Worm (Caenorhabditis elegans) whole organism, L4 larva: ENCODE results near the gene alh-3.

ENCODE experiments used
- D1046.2 ChIP-seq: fragments of 200-800 bp; sonication (Bioruptor generic); IDR thresholded peaks from 2 replicates; pipeline ENCODE4 v1.3.6; 2022; ENCODE audit warnings: missing genetic modification characterization, missing compliant biosample characterization
- F10B5.3 ChIP-seq: sonication (generic microtip); optimal IDR thresholded peaks from 2 replicates; lab custom pipeline; 2016; ENCODE audit warnings: mild to moderate bottlenecking, missing genetic modification characterization, missing compliant biosample characterization
- T20F7.1 ChIP-seq: fragments of 200-800 bp; sonication (Bioruptor generic); optimal IDR thresholded peaks from 2 replicates; lab custom pipeline; 2018; ENCODE audit warnings: mild to moderate bottlenecking, missing genetic modification characterization, missing compliant biosample characterization
- Y105C5A.15 ChIP-seq: fragments of 200-800 bp; sonication (Bioruptor generic); IDR thresholded peaks from 2 replicates; pipeline ENCODE4 v1.3.6; 2022; ENCODE audit warnings: missing genetic modification characterization, missing compliant biosample characterization
- Y75B8A.6 ChIP-seq: fragments of 200-800 bp; sonication (Bioruptor generic); IDR thresholded peaks from 2 replicates; pipeline ENCODE4 v1.3.6; 2022; ENCODE audit warnings: missing genetic modification reagents, missing genetic modification characterization, missing compliant biosample characterization
- ZK546.5 ChIP-seq, 2 experiments: sonication (generic microtip); optimal IDR thresholded peaks; 2 replicates each; lab custom pipeline; 2017; ENCODE audit warnings: missing biosample characterization in 2 of 2, missing genetic modification characterization in 2 of 2
- aha-1 ChIP-seq: fragments of 150-350 bp; peaks from one replicate; lab custom pipeline; 2014; ENCODE audit warnings: missing biosample characterization, missing genetic modification characterization
- arid-1 ChIP-seq: fragments of 200-800 bp; sonication (Bioruptor generic); conservative IDR thresholded peaks from 2 replicates; pipeline ENCODE4 v1.3.6; 2022; ENCODE audit warnings: missing genetic modification reagents, missing genetic modification characterization, missing compliant biosample characterization
- ceh-32 ChIP-seq: sonication (generic microtip); optimal IDR thresholded peaks from 2 replicates; lab custom pipeline; 2016; ENCODE audit warnings: mild to moderate bottlenecking, missing genetic modification characterization, missing compliant biosample characterization; ENCODE audit not compliant: poor library complexity
- ceh-44 ChIP-seq: fragments of 200-800 bp; sonication (Bioruptor generic); IDR thresholded peaks from 2 replicates; pipeline ENCODE4 v1.3.6; 2022; ENCODE audit warnings: missing genetic modification reagents, missing genetic modification characterization, missing compliant biosample characterization
- ceh-82 ChIP-seq: sonication (generic microtip); optimal IDR thresholded peaks from 2 replicates; lab custom pipeline; 2017; ENCODE audit warnings: missing biosample characterization, missing genetic modification characterization
- cey-2 ChIP-seq: sonication (generic microtip); optimal IDR thresholded peaks from 3 replicates; lab custom pipeline; 2017; ENCODE audit warnings: missing genetic modification characterization, mild to moderate bottlenecking, missing compliant biosample characterization, antibody characterized with exemption, borderline replicate concordance; ENCODE audit not compliant: insufficient read depth
- ctbp-1 ChIP-seq: fragments of 200-800 bp; sonication (Bioruptor generic); IDR thresholded peaks from 2 replicates; pipeline ENCODE4 v1.3.6; 2022; ENCODE audit warnings: missing genetic modification reagents, missing genetic modification characterization, missing compliant biosample characterization
- daf-16 ChIP-seq, 3 experiments: sonication (generic microtip); optimal IDR thresholded peaks; 2 replicates each; lab custom pipeline; 2016 to 2017; ENCODE audit warnings: missing genetic modification characterization in 3 of 3, missing genetic modification reagents in 3 of 3, mild to moderate bottlenecking in 2 of 3, missing compliant biosample characterization in 2 of 3, missing biosample characterization in 1 of 3, moderate library complexity in 1 of 3
- dmd-6 ChIP-seq: fragments of 200-800 bp; sonication (Bioruptor generic); IDR thresholded peaks from 2 replicates; pipeline ENCODE4 v1.3.6; 2022; ENCODE audit warnings: missing genetic modification reagents, missing genetic modification characterization, missing compliant biosample characterization
- dmd-9 ChIP-seq: fragments of 200-800 bp; sonication (Bioruptor generic); IDR thresholded peaks from 2 replicates; pipeline ENCODE4 v1.3.6; 2022; ENCODE audit warnings: missing genetic modification reagents, missing genetic modification characterization, missing compliant biosample characterization
- duxl-1 ChIP-seq: sonication (generic microtip); optimal IDR thresholded peaks from 2 replicates; lab custom pipeline; 2016; ENCODE audit warnings: mild to moderate bottlenecking, missing genetic modification characterization, moderate library complexity, missing compliant biosample characterization; ENCODE audit not compliant: poor library complexity
- dve-1 ChIP-seq: sonication (generic microtip); optimal IDR thresholded peaks from 2 replicates; lab custom pipeline; 2017; ENCODE audit warnings: antibody characterized with exemption, mild to moderate bottlenecking, missing genetic modification characterization, missing compliant biosample characterization; ENCODE audit not compliant: insufficient read depth
- fkh-10 ChIP-seq: fragments of 150-350 bp; optimal IDR thresholded peaks from 2 replicates; lab custom pipeline; 2014; ENCODE audit warnings: missing biosample characterization, missing genetic modification reagents, missing genetic modification characterization
- gei-8 ChIP-seq: fragments of 200-800 bp; sonication (Bioruptor generic); optimal IDR thresholded peaks from 2 replicates; lab custom pipeline; 2018; ENCODE audit warnings: mild to moderate bottlenecking, missing genetic modification characterization, missing compliant biosample characterization
- hif-1 ChIP-seq, 2 experiments: sonication (generic microtip); optimal IDR thresholded peaks; 2 replicates each; lab custom pipeline; 2016 to 2017; ENCODE audit warnings: missing compliant biosample characterization in 2 of 2, missing genetic modification characterization in 2 of 2, missing genetic modification reagents in 2 of 2, missing genotype in 2 of 2, mild to moderate bottlenecking in 1 of 2
- hlh-11 ChIP-seq: fragments of 200-800 bp; sonication (Bioruptor generic); optimal IDR thresholded peaks from 2 replicates; lab custom pipeline; 2018; ENCODE audit warnings: mild to moderate bottlenecking, missing genetic modification characterization, missing compliant biosample characterization
- hmg-1.1 ChIP-seq: fragments of 200-800 bp; sonication (Bioruptor generic); IDR thresholded peaks from 2 replicates; pipeline ENCODE4 v1.3.6; 2022; ENCODE audit warnings: missing genetic modification reagents, missing genetic modification characterization, missing compliant biosample characterization
- jun-1 ChIP-seq: fragments of 150-350 bp; optimal IDR thresholded peaks from 2 replicates; lab custom pipeline; 2014; ENCODE audit warnings: missing biosample characterization, missing genetic modification reagents, missing genetic modification characterization
- lim-7 ChIP-seq: fragments of 200-800 bp; sonication (Bioruptor generic); IDR thresholded peaks from 2 replicates; pipeline ENCODE4 v1.3.6; 2022; ENCODE audit warnings: missing genetic modification characterization, missing compliant biosample characterization
- lin-1 ChIP-seq: fragments of 200-800 bp; sonication (Bioruptor generic); IDR thresholded peaks from 2 replicates; pipeline ENCODE4 v1.3.6; 2022; ENCODE audit warnings: missing genetic modification reagents, missing genetic modification characterization, missing compliant biosample characterization
- lin-38 ChIP-seq: fragments of 200-800 bp; sonication (Bioruptor generic); IDR thresholded peaks from 2 replicates; pipeline ENCODE4 v1.3.6; 2022; ENCODE audit warnings: missing genetic modification reagents, missing genetic modification characterization, missing compliant biosample characterization
- lir-3 ChIP-seq: sonication (generic microtip); optimal IDR thresholded peaks from 2 replicates; lab custom pipeline; 2016; ENCODE audit warnings: mild to moderate bottlenecking, missing genetic modification characterization, missing compliant biosample characterization
- lsy-2 ChIP-seq, 2 experiments: fragments of 150-350 bp in 1 of 2; sonication (generic microtip) in 1 of 2; optimal IDR thresholded peaks; 2 replicates each; lab custom pipeline; 2014 to 2017; ENCODE audit warnings: missing biosample characterization in 2 of 2, missing genetic modification characterization in 2 of 2
- madf-9 ChIP-seq: fragments of 200-800 bp; sonication (Bioruptor generic); conservative IDR thresholded peaks from 2 replicates; pipeline ENCODE4 v1.3.6; 2022; ENCODE audit warnings: missing genetic modification reagents, missing genetic modification characterization, missing compliant biosample characterization
- mdl-1 ChIP-seq, 2 experiments: fragments of 150-350 bp in 1 of 2; sonication (generic microtip) in 1 of 2; optimal IDR thresholded peaks; 2 replicates each; lab custom pipeline; 2014 to 2017; ENCODE audit warnings: missing biosample characterization in 2 of 2, missing genetic modification characterization in 2 of 2
- mes-2 ChIP-seq: sonication (generic microtip); optimal IDR thresholded peaks from 2 replicates; lab custom pipeline; 2016; ENCODE audit warnings: missing genotype, mild to moderate bottlenecking, missing genetic modification characterization, missing compliant biosample characterization; ENCODE audit not compliant: poor library complexity, severe bottlenecking
- nhr-102 ChIP-seq: sonication (generic microtip); optimal IDR thresholded peaks from 2 replicates; lab custom pipeline; 2016; ENCODE audit warnings: mild to moderate bottlenecking, missing genetic modification characterization, moderate library complexity, missing compliant biosample characterization
- nhr-237 ChIP-seq: sonication (generic microtip); optimal IDR thresholded peaks from 2 replicates; lab custom pipeline; 2017; ENCODE audit warnings: missing biosample characterization, missing genetic modification characterization
- nhr-28 ChIP-seq: fragments of 150-350 bp; optimal IDR thresholded peaks from 2 replicates; lab custom pipeline; 2014; ENCODE audit warnings: missing biosample characterization, missing genetic modification characterization
- nhr-42 ChIP-seq: fragments of 200-800 bp; sonication (Bioruptor generic); IDR thresholded peaks from 2 replicates; pipeline ENCODE4 v1.3.6; 2022; ENCODE audit warnings: missing genetic modification characterization, missing compliant biosample characterization
- nhr-76 ChIP-seq: fragments of 150-350 bp; optimal IDR thresholded peaks from 2 replicates; lab custom pipeline; 2014; ENCODE audit warnings: missing biosample characterization, missing genetic modification characterization
- php-3 ChIP-seq: fragments of 200-800 bp; sonication (Bioruptor generic); IDR thresholded peaks from 2 replicates; pipeline ENCODE4 v1.3.6; 2022; ENCODE audit warnings: missing genetic modification reagents, missing genetic modification characterization, missing compliant biosample characterization
- saeg-2 ChIP-seq: fragments of 200-800 bp; sonication (Bioruptor generic); IDR thresholded peaks from 2 replicates; pipeline ENCODE4 v1.3.6; 2022; ENCODE audit warnings: missing genetic modification reagents, missing genetic modification characterization, missing compliant biosample characterization
- snpc-1.2 ChIP-seq: fragments of 200-800 bp; sonication (Bioruptor generic); IDR thresholded peaks from 2 replicates; pipeline ENCODE4 v1.3.6; 2022; ENCODE audit warnings: missing genetic modification reagents, missing genetic modification characterization, missing compliant biosample characterization
- tra-1 ChIP-seq: fragments of 200-800 bp; sonication (Bioruptor generic); IDR thresholded peaks from 2 replicates; pipeline ENCODE4 v1.3.6; 2022; ENCODE audit warnings: missing genetic modification reagents, missing genetic modification characterization, missing compliant biosample characterization
- unc-39 ChIP-seq: sonication (generic microtip); optimal IDR thresholded peaks from 2 replicates; lab custom pipeline; 2017; ENCODE audit warnings: missing biosample characterization, missing genetic modification characterization
- unc-62 ChIP-seq, 3 experiments: fragments of 150-350 bp in 1 of 3; sonication (generic microtip); optimal IDR thresholded peaks in 2 of 3; peaks in 1 of 3; 1 replicate in 1 of 3; 2 replicates in 2 of 3; lab custom pipeline; 2014 to 2017; ENCODE audit warnings: missing biosample characterization in 3 of 3, missing genetic modification characterization in 3 of 3, missing genetic modification reagents in 3 of 3, missing genotype in 1 of 3
- zfp-2 ChIP-seq: sonication (generic microtip); optimal IDR thresholded peaks from 2 replicates; lab custom pipeline; 2016; ENCODE audit warnings: mild to moderate bottlenecking, missing genetic modification characterization, missing compliant biosample characterization
- ztf-7 ChIP-seq: fragments of 150-350 bp; optimal IDR thresholded peaks from 2 replicates; lab custom pipeline; 2014; ENCODE audit warnings: missing biosample characterization, missing genetic modification characterization

The alh-3 gene

DNA sequence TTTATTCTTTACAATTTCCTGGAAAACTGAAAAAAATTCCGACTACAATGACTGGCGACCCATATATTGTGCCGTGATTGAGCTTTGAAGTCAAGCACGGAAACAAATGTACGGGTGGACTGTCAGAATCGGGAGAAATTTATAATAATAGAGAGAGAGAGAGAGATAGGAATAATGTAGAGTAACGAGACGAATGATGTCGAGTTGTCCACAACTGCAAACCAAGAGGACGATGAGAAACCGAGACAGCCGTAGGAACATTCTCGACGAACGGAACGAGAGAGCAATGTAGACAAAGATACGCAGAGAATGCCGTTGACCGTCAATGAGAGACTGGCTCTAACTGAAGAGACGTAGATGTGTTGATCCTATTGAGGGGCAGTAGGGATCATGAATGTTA lies 5.2 kb downstream of the alh-3 start (continued):
- TF ChIP-seq arid-1 (GFP tag; lab: Robert Waterston, UW) (0 out of 2 replicates have a peak, but pooled peaks have one; percentile 32), nhr-102 (tag; lab: Kevin White, UChicago) (peak; percentile 55), fkh-10 (GFP tag; lab: Kevin White, UChicago) (peak; percentile 12), jun-1 (tag; lab: Kevin White, UChicago) (peak; percentile 23), ceh-44 (GFP tag; lab: Robert Waterston, UW) (no peak), T20F7.1 (GFP tag; lab: Kevin White, UChicago) (peak; percentile 71), dmd-6 (GFP tag; lab: Robert Waterston, UW) (peak; percentile 88), lir-3 (tag; lab: Kevin White, UChicago) (no peak), tra-1 (GFP tag; lab: Robert Waterston, UW) (0 out of 2 replicates have a peak, but pooled peaks have one; percentile 39), lin-38 (GFP tag; lab: Robert Waterston, UW) (peak; percentile 52), cey-2 (tag; lab: Kevin White, UChicago) (no peak), lin-1 (GFP tag; lab: Robert Waterston, UW) (peak; percentile 66; the same call in 1 of the 2 replicates), duxl-1 (peak; percentile 20), nhr-237 (tag; lab: Kevin White, UChicago) (no peak), mdl-1 (tag; optimal IDR thresholded peaks at IDR 0.05; lab: Kevin White, UChicago) (peak in 1 of 2 experiments; percentile 74), madf-9 (no peak), unc-62 (GFP tag; optimal IDR thresholded peaks at IDR 0.05 in 1 of 2; lab: Kevin White, UChicago) (peak in 1 of 2 experiments; percentile 100), unc-62 (tag; optimal IDR thresholded peaks at IDR 0.05; lab: Kevin White, UChicago) (no peak), D1046.2 (GFP tag; lab: Robert Waterston, UW) (no peak), dmd-9 (GFP tag; lab: Robert Waterston, UW) (no peak), nhr-28 (tag; lab: Kevin White, UChicago) (peak; percentile 89), hlh-11 (tag; lab: Kevin White, UChicago) (peak; percentile 94), snpc-1.2 (GFP tag; lab: Robert Waterston, UW) (no peak), nhr-42 (no peak; the same call in 1 of the 2 replicates), mes-2 (tag; lab: Kevin White, UChicago) (peak; percentile 76), nhr-76 (tag; lab: Kevin White, UChicago) (no peak), aha-1 (tag; lab: Kevin White, UChicago) (peak; percentile 98), zfp-2 (tag; lab: Kevin White, UChicago) (no peak), lim-7 (no peak), gei-8 (GFP tag; lab: Kevin White, UChicago) (no peak), ztf-7 (tag; lab: Kevin White, UChicago) (peak; percentile 32), ZK546.5 (tag; optimal IDR thresholded peaks at IDR 0.05; lab: Kevin White, UChicago) (peak in 1 of 2 experiments; percentile 34), php-3 (GFP tag; lab: Robert Waterston, UW) (0 out of 2 replicates have a peak, but pooled peaks have one; percentile 38), daf-16 (GFP tag; optimal IDR thresholded peaks at IDR 0.05; lab: Kevin White, UChicago) (peak; percentile 53 to 55), daf-16 (tag; optimal IDR thresholded peaks at IDR 0.05; lab: Kevin White, UChicago) (peak; percentile 85), saeg-2 (GFP tag; lab: Robert Waterston, UW) (no peak), hmg-1.1 (peak; percentile 71), dve-1 (peak; percentile 97), Y75B8A.6 (GFP tag; lab: Robert Waterston, UW) (no peak)

DNA sequence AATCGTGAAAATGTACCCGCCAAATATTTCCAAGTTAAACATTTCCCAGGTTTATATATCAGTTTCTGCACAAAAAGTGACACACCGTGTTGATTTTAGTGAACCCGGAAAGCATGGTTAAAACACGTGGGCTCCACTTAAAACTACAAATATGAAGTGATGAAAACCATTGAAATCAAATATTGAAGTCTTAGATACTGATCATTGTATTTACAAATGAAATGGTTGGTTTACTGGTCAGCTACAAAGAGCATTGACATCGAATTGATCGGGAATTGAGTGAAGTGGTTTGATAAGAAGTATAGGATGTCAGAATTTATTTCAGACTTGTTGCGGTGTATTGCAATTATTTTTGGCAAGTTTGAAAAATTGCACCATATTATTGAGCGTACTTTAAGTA lies 7.0 kb downstream of the alh-3 start, which contains the start of gene hrg-5:
Gene hrg-5 (minus strand): TSS at position 17 of the 400 bp plus-strand sequence.
- TF ChIP-seq F10B5.3 (tag; lab: Kevin White, UChicago) (no peak), daf-16 (GFP tag; optimal IDR thresholded peaks at IDR 0.05; lab: Kevin White, UChicago) (no peak), daf-16 (tag; optimal IDR thresholded peaks at IDR 0.05; lab: Kevin White, UChicago) (peak; percentile 49), ceh-82 (tag; lab: Kevin White, UChicago) (no peak), lsy-2 (tag; optimal IDR thresholded peaks at IDR 0.05; lab: Kevin White, UChicago) (no peak), hif-1 (tag; optimal IDR thresholded peaks at IDR 0.05; lab: Kevin White, UChicago) (no peak), dmd-6 (GFP tag; lab: Robert Waterston, UW) (peak; percentile 65), unc-39 (tag; lab: Kevin White, UChicago) (no peak), ceh-32 (tag; lab: Kevin White, UChicago) (no peak), ZK546.5 (tag; optimal IDR thresholded peaks at IDR 0.05; lab: Kevin White, UChicago) (no peak), mdl-1 (tag; optimal IDR thresholded peaks at IDR 0.05; lab: Kevin White, UChicago) (peak in 1 of 2 experiments; percentile 24), ctbp-1 (GFP tag; lab: Robert Waterston, UW) (no peak), Y75B8A.6 (GFP tag; lab: Robert Waterston, UW) (no peak), Y105C5A.15 (no peak), nhr-28 (tag; lab: Kevin White, UChicago) (peak; percentile 68)
